Worm (Caenorhabditis elegans): ENCODE data around the gene fbxb-34.

The fbxb-34 gene

ce11 chrII:587533-587932, at the start of gene fbxb-34:
TSS of gene fbxb-34 (plus strand) at chrII:587833.
- TF ChIP-seq ceh-43 (GFP tag; optimal IDR thresholded peaks at IDR 0.05) (no peak), nhr-12 (tag; optimal IDR thresholded peaks at IDR 0.05) (no peak), unc-62 (GFP tag; optimal IDR thresholded peaks at IDR 0.05) (no peak), unc-39 (tag; optimal IDR thresholded peaks at IDR 0.05) (no peak), lin-13 (tag; optimal IDR thresholded peaks at IDR 0.05) (no peak), ham-2 (GFP tag; optimal IDR thresholded peaks at IDR 0.05) (no peak), bed-3 (GFP tag; optimal IDR thresholded peaks at IDR 0.05) (no peak), tbx-8 (GFP tag; optimal IDR thresholded peaks at IDR 0.05) (no peak), lsy-2 (tag; optimal IDR thresholded peaks at IDR 0.05) (no peak), hlh-1 (tag; optimal IDR thresholded peaks at IDR 0.05) (no peak), sptf-1 (tag; optimal IDR thresholded peaks at IDR 0.05) (no peak), M03D4.4 (tag; optimal IDR thresholded peaks at IDR 0.05) (no peak), mab-5 (tag; optimal IDR thresholded peaks at IDR 0.05) (no peak), ces-1 (GFP tag; optimal IDR thresholded peaks at IDR 0.05) (no peak), cnd-1 (tag; optimal IDR thresholded peaks at IDR 0.05) (no peak), flh-1 (GFP tag; optimal IDR thresholded peaks at IDR 0.05) (no peak), drap-1 (GFP tag; optimal IDR thresholded peaks at IDR 0.05) (no peak), sem-2 (GFP tag; optimal IDR thresholded peaks at IDR 0.05) (no peak), elt-1 (tag; optimal IDR thresholded peaks at IDR 0.05; ENCODE audit: borderline replicate concordance, insufficient read depth) (no peak)

DNA sequence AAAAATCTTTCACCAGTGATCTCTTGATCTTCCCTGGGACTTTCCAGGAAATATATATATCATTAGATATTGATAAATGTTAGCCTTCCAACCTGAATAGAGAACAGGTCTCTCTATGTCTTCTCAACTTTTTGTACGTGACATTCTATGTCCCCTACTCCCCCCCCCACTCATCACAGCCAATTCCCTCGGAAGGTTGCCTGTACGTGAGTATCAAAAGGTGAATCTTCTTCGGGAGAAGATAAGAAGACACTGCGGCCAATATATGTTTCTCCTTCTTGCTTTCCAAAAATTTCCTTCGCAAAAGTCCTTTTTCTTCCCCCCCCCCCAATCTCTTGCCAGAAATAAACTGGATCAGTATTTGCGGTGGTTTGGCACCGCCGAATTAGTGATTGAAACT, 45.2 kb upstream of the fbxb-34 start:
- TF ChIP-seq ceh-83 (GFP tag; optimal IDR thresholded peaks at IDR 0.05): no peak
- TF ChIP-seq ceh-39 (tag; optimal IDR thresholded peaks at IDR 0.05): no peak
- no peak for TF ChIP-seq lin-13 (tag; optimal IDR thresholded peaks at IDR 0.05)
- TF ChIP-seq cnd-1 (tag; optimal IDR thresholded peaks at IDR 0.05): no peak
- TF ChIP-seq pha-4 (tag; optimal IDR thresholded peaks at IDR 0.05): no peak
- TF ChIP-seq nhr-12 (tag; optimal IDR thresholded peaks at IDR 0.05): no peak
- no peak for TF ChIP-seq nhr-28 (tag; optimal IDR thresholded peaks at IDR 0.05)
- no peak for TF ChIP-seq drap-1 (GFP tag; optimal IDR thresholded peaks at IDR 0.05)
- TF ChIP-seq unc-39 (tag; optimal IDR thresholded peaks at IDR 0.05): no peak
- no peak for TF ChIP-seq elt-1 (tag; optimal IDR thresholded peaks at IDR 0.05; ENCODE audit: borderline replicate concordance, insufficient read depth)
- no peak for TF ChIP-seq ztf-11 (tag; optimal IDR thresholded peaks at IDR 0.05)
- no peak for TF ChIP-seq mep-1 (tag; optimal IDR thresholded peaks at IDR 0.05)
- no peak for TF ChIP-seq ceh-43 (GFP tag; optimal IDR thresholded peaks at IDR 0.05)
- TF ChIP-seq flh-1 (GFP tag; optimal IDR thresholded peaks at IDR 0.05): no peak
- TF ChIP-seq zip-8 (tag; optimal IDR thresholded peaks at IDR 0.05): no peak
- no peak for TF ChIP-seq M03D4.4 (tag; optimal IDR thresholded peaks at IDR 0.05)
- TF ChIP-seq lsy-2 (tag; optimal IDR thresholded peaks at IDR 0.05): no peak
- TF ChIP-seq bed-3 (GFP tag; optimal IDR thresholded peaks at IDR 0.05): no peak

DNA sequence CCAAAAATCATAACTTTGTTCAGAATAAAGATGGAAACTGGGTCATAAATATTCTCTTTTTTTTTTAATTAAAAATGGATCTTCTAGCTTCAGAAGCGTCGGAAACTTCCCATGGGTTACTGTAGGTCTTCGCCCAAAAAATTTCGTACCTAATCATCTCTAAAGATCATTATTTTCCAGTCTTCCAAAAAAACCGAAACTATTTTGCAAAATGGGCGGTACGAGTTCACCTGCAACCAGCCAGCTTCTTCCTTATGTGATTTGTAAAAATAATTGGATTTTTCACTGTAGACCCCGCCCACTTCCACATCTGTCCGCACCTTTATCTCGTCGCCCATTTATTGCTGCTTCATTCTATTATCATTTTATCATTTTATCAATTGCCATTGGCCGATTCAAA, 41.2 kb upstream of the fbxb-34 start, which contains the start of gene mlt-10:
Gene mlt-10 (plus strand): TSS at position 301 of the 400 bp plus-strand sequence.
- no peak for TF ChIP-seq sptf-1 (tag; optimal IDR thresholded peaks at IDR 0.05)
- no peak for TF ChIP-seq nhr-237 (tag; optimal IDR thresholded peaks at IDR 0.05)
- TF ChIP-seq ceh-39 (tag; optimal IDR thresholded peaks at IDR 0.05): no peak
- TF ChIP-seq ham-2 (GFP tag; optimal IDR thresholded peaks at IDR 0.05): no peak
- no peak for TF ChIP-seq lsy-2 (tag; optimal IDR thresholded peaks at IDR 0.05)
- TF ChIP-seq mep-1 (tag; optimal IDR thresholded peaks at IDR 0.05): no peak

ce11 chrII:549501-549900, 38.1 kb upstream of the fbxb-34 start:
- TF ChIP-seq cnd-1 (tag; optimal IDR thresholded peaks at IDR 0.05): no peak
- no peak for TF ChIP-seq elt-3 (tag; optimal IDR thresholded peaks at IDR 0.05)
- no peak for TF ChIP-seq elt-1 (tag; optimal IDR thresholded peaks at IDR 0.05; ENCODE audit: borderline replicate concordance, insufficient read depth)
- TF ChIP-seq lsy-2 (tag; optimal IDR thresholded peaks at IDR 0.05): no peak
- TF ChIP-seq zip-8 (tag; optimal IDR thresholded peaks at IDR 0.05): no peak
- TF ChIP-seq blmp-1 (tag; optimal IDR thresholded peaks at IDR 0.05): no peak
- no peak for TF ChIP-seq M03D4.4 (tag; optimal IDR thresholded peaks at IDR 0.05)
- no peak for TF ChIP-seq ceh-83 (GFP tag; optimal IDR thresholded peaks at IDR 0.05)
- TF ChIP-seq mls-2 (tag; optimal IDR thresholded peaks at IDR 0.05): no peak
- TF ChIP-seq ham-2 (GFP tag; optimal IDR thresholded peaks at IDR 0.05): no peak
- no peak for TF ChIP-seq nhr-237 (tag; optimal IDR thresholded peaks at IDR 0.05)

DNA sequence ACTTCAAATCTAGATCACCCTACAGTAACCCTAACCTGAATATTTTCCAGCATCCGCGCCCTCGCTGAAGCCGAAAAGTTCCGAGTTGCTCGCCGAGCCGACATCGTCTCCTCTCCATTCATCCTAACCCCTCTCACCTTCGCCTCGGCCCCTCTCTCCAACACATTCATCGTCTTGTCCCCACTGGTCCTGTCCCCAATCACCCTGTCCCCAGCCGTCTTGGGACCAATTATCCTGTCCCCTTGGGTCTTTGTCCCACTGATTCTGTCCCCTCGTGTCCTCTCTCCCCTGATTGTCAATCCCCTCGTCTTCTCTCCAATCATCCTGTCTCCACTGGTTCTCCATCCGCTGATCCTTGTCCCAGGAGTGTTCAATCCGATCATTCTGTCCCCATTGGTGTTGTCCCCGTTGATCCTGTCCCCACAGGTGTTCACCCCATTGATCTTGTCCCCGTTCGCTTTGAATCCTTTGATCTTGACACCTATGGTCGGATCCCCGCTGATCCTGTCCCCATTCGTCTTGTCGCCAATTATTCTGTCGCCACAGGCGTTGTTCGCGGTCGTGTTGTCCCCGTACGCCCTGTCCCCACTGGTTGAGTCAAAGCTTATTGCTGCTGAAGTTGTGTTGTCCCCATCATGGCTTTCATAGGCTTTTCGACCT, 36.3 kb upstream of the fbxb-34 start, which contains the start of gene lips-7:
Gene lips-7 (plus strand): TSS at position 610 of the 660 bp plus-strand sequence.
- TF ChIP-seq ceh-39 (tag; optimal IDR thresholded peaks at IDR 0.05) (no peak), pha-4 (tag; optimal IDR thresholded peaks at IDR 0.05) (no peak), ces-1 (GFP tag; optimal IDR thresholded peaks at IDR 0.05) (no peak), unc-39 (tag; optimal IDR thresholded peaks at IDR 0.05) (no peak), unc-62 (GFP tag; optimal IDR thresholded peaks at IDR 0.05) (no peak), tbx-8 (GFP tag; optimal IDR thresholded peaks at IDR 0.05) (no peak), ceh-43 (GFP tag; optimal IDR thresholded peaks at IDR 0.05) (no peak), ztf-11 (tag; optimal IDR thresholded peaks at IDR 0.05) (no peak), drap-1 (GFP tag; optimal IDR thresholded peaks at IDR 0.05) (no peak), ceh-83 (GFP tag; optimal IDR thresholded peaks at IDR 0.05) (no peak), ham-2 (GFP tag; optimal IDR thresholded peaks at IDR 0.05) (no peak), mab-5 (tag; optimal IDR thresholded peaks at IDR 0.05) (no peak), lin-13 (tag; optimal IDR thresholded peaks at IDR 0.05) (no peak), nhr-12 (tag; optimal IDR thresholded peaks at IDR 0.05) (no peak), lsy-2 (tag; optimal IDR thresholded peaks at IDR 0.05) (no peak), flh-1 (GFP tag; optimal IDR thresholded peaks at IDR 0.05) (no peak), unc-120 (tag; optimal IDR thresholded peaks at IDR 0.05; ENCODE audit: poor library complexity, severe bottlenecking) (no peak), nhr-28 (tag; optimal IDR thresholded peaks at IDR 0.05) (no peak), lin-32 (GFP tag; optimal IDR thresholded peaks at IDR 0.05) (no peak), mls-2 (tag; optimal IDR thresholded peaks at IDR 0.05) (no peak)

All from whole organism, mixed stage, embryonic.